Worm (Caenorhabditis elegans) whole organism, L1 larva: ENCODE results near the gene ins-31.

Experiments
- F16B12.6 ChIP-seq: fragments of 150-350 bp; optimal IDR thresholded peaks from 2 replicates; lab custom pipeline; 2014; ENCODE audit warnings: missing biosample characterization, missing genetic modification characterization
- aha-1 ChIP-seq: fragments of 150-350 bp; optimal IDR thresholded peaks from 2 replicates; lab custom pipeline; 2014; ENCODE audit warnings: missing biosample characterization, missing genetic modification characterization
- alr-1 ChIP-seq: fragments of 200-800 bp; sonication (Bioruptor generic); optimal IDR thresholded peaks from 2 replicates; lab custom pipeline; 2018; ENCODE audit warnings: borderline replicate concordance, mild to moderate bottlenecking, missing genetic modification characterization, missing compliant biosample characterization
- aly-2 ChIP-seq: fragments of 150-350 bp; optimal IDR thresholded peaks from 2 replicates; lab custom pipeline; 2014; ENCODE audit warnings: missing biosample characterization, missing genetic modification characterization
- ceh-63 ChIP-seq: fragments of 200-800 bp; sonication (Bioruptor generic); optimal IDR thresholded peaks from 2 replicates; lab custom pipeline; 2018; ENCODE audit warnings: mild to moderate bottlenecking, missing genetic modification characterization, missing compliant biosample characterization
- ceh-8 ChIP-seq: fragments of 200-800 bp; sonication (Bioruptor generic); optimal IDR thresholded peaks from 2 replicates; lab custom pipeline; 2018; ENCODE audit warnings: mild to moderate bottlenecking, missing genetic modification characterization, moderate library complexity, missing compliant biosample characterization
- ceh-90 ChIP-seq: sonication (generic microtip); optimal IDR thresholded peaks from 2 replicates; lab custom pipeline; 2016; ENCODE audit warnings: missing genetic modification characterization, missing compliant biosample characterization
- ces-1 ChIP-seq: fragments of 150-350 bp; optimal IDR thresholded peaks from 2 replicates; lab custom pipeline; 2014; ENCODE audit warnings: missing biosample characterization, missing genetic modification reagents, missing genetic modification characterization
- dsc-1 ChIP-seq: sonication (generic microtip); optimal IDR thresholded peaks from 2 replicates; lab custom pipeline; 2016; ENCODE audit warnings: mild to moderate bottlenecking, missing genetic modification characterization, missing compliant biosample characterization
- efl-3 ChIP-seq: fragments of 200-800 bp; sonication (Bioruptor generic); optimal IDR thresholded peaks from 2 replicates; lab custom pipeline; 2018; ENCODE audit warnings: mild to moderate bottlenecking, missing genetic modification characterization, missing compliant biosample characterization
- egl-27 ChIP-seq, 2 experiments: fragments of 150-350 bp in 1 of 2; sonication (generic microtip); optimal IDR thresholded peaks; 3 replicates each; lab custom pipeline; 2017 to 2018; ENCODE audit warnings: missing biosample characterization in 2 of 2, missing genetic modification characterization in 2 of 2, missing genetic modification reagents in 2 of 2
- elt-2 ChIP-seq: sonication (generic microtip); optimal IDR thresholded peaks from 2 replicates; lab custom pipeline; 2016; ENCODE audit warnings: missing genetic modification characterization, mild to moderate bottlenecking, inconsistent platforms, missing compliant biosample characterization, missing genetic modification reagents
- fkh-4 ChIP-seq: sonication (generic microtip); optimal IDR thresholded peaks from 2 replicates; lab custom pipeline; 2016; ENCODE audit warnings: missing compliant biosample characterization, missing genetic modification characterization, borderline replicate concordance
- fkh-8 ChIP-seq: sonication (generic microtip); optimal IDR thresholded peaks from 2 replicates; lab custom pipeline; 2016; ENCODE audit warnings: mild to moderate bottlenecking, missing genetic modification characterization, missing compliant biosample characterization
- hpl-2 ChIP-seq: fragments of 150-350 bp; optimal IDR thresholded peaks from 2 replicates; lab custom pipeline; 2014; ENCODE audit warnings: missing biosample characterization, missing genetic modification reagents, missing genetic modification characterization
- lin-14 ChIP-seq: fragments of 200-800 bp; sonication (Bioruptor generic); optimal IDR thresholded peaks from 2 replicates; lab custom pipeline; 2018; ENCODE audit warnings: mild to moderate bottlenecking, missing genetic modification characterization, moderate library complexity, missing compliant biosample characterization
- lin-15B ChIP-seq: fragments of 150-350 bp; sonication (generic microtip); optimal IDR thresholded peaks from 3 replicates; lab custom pipeline; 2014; ENCODE audit warnings: missing biosample characterization, missing genetic modification characterization
- lsy-2 ChIP-seq, 2 experiments: fragments of 150-350 bp; optimal IDR thresholded peaks; 2 replicates each; lab custom pipeline; 2014; ENCODE audit warnings: missing biosample characterization in 2 of 2, missing genetic modification characterization in 2 of 2
- mdl-1 ChIP-seq, 2 experiments: fragments of 150-350 bp; optimal IDR thresholded peaks; 2 replicates each; lab custom pipeline; 2014 to 2017; ENCODE audit warnings: missing biosample characterization in 2 of 2, missing genetic modification characterization in 2 of 2, inconsistent platforms in 1 of 2
- mep-1 ChIP-seq: fragments of 150-350 bp; optimal IDR thresholded peaks from 2 replicates; lab custom pipeline; 2014; ENCODE audit warnings: missing biosample characterization, missing genetic modification characterization
- nhr-12 ChIP-seq: sonication (generic microtip); optimal IDR thresholded peaks from 2 replicates; lab custom pipeline; 2017; ENCODE audit warnings: missing biosample characterization, missing genetic modification characterization
- nhr-19 ChIP-seq: fragments of 200-800 bp; sonication (Bioruptor generic); conservative IDR thresholded peaks from 2 replicates; pipeline ENCODE4 v1.3.6; 2022; ENCODE audit warnings: missing genetic modification characterization, missing compliant biosample characterization
- nhr-20 ChIP-seq: sonication (generic microtip); optimal IDR thresholded peaks from 2 replicates; lab custom pipeline; 2016; ENCODE audit warnings: mild to moderate bottlenecking, missing genetic modification characterization, missing compliant biosample characterization
- nhr-28 ChIP-seq: fragments of 150-350 bp; optimal IDR thresholded peaks from 2 replicates; lab custom pipeline; 2014; ENCODE audit warnings: missing biosample characterization, missing genetic modification characterization
- nhr-77 ChIP-seq: fragments of 150-350 bp; optimal IDR thresholded peaks from 2 replicates; lab custom pipeline; 2014; ENCODE audit warnings: missing biosample characterization, missing genetic modification characterization
- nhr-84 ChIP-seq: sonication (generic microtip); optimal IDR thresholded peaks from 2 replicates; lab custom pipeline; 2017; ENCODE audit warnings: missing biosample characterization, missing genetic modification characterization
- pax-3 ChIP-seq: fragments of 200-800 bp; sonication (Bioruptor generic); optimal IDR thresholded peaks from 2 replicates; lab custom pipeline; 2018; ENCODE audit warnings: mild to moderate bottlenecking, missing genetic modification characterization, moderate library complexity, missing compliant biosample characterization
- skn-1 ChIP-seq: fragments of 150-350 bp; optimal IDR thresholded peaks from 2 replicates; lab custom pipeline; 2014; ENCODE audit warnings: missing biosample characterization, missing genetic modification characterization
- snpc-4 ChIP-seq: fragments of 150-350 bp; optimal IDR thresholded peaks from 2 replicates; lab custom pipeline; 2014; ENCODE audit warnings: missing biosample characterization, missing genetic modification characterization
- snu-23 ChIP-seq: sonication (generic microtip); optimal IDR thresholded peaks from 2 replicates; lab custom pipeline; 2016; ENCODE audit warnings: missing genetic modification characterization, missing compliant biosample characterization
- sox-4 ChIP-seq: sonication (generic microtip); optimal IDR thresholded peaks from 2 replicates; lab custom pipeline; 2016; ENCODE audit warnings: missing genetic modification characterization, missing compliant biosample characterization
- sptf-1 ChIP-seq: fragments of 150-350 bp; optimal IDR thresholded peaks from 2 replicates; lab custom pipeline; 2014; ENCODE audit warnings: missing biosample characterization, missing genetic modification characterization
- sup-37 ChIP-seq: fragments of 200-800 bp; sonication (Bioruptor generic); optimal IDR thresholded peaks from 2 replicates; lab custom pipeline; 2018; ENCODE audit warnings: mild to moderate bottlenecking, missing genetic modification characterization, missing compliant biosample characterization
- swsn-7 ChIP-seq: sonication (generic microtip); optimal IDR thresholded peaks from 2 replicates; lab custom pipeline; 2016; ENCODE audit warnings: missing genetic modification characterization, missing compliant biosample characterization
- tbx-2 ChIP-seq: sonication (generic microtip); optimal IDR thresholded peaks from 2 replicates; lab custom pipeline; 2016; ENCODE audit warnings: missing genetic modification characterization, missing compliant biosample characterization
- tlp-1 ChIP-seq: fragments of 150-350 bp; optimal IDR thresholded peaks from 2 replicates; lab custom pipeline; 2014; ENCODE audit warnings: missing biosample characterization, missing genetic modification characterization
- unc-62 ChIP-seq: fragments of 150-350 bp; optimal IDR thresholded peaks from 2 replicates; lab custom pipeline; 2014; ENCODE audit warnings: missing biosample characterization, missing genetic modification reagents, missing genetic modification characterization
- unc-86 ChIP-seq: sonication (generic microtip); optimal IDR thresholded peaks from 2 replicates; lab custom pipeline; 2016; ENCODE audit warnings: missing genetic modification characterization, missing compliant biosample characterization
- unc-98 ChIP-seq: fragments of 200-800 bp; sonication (Bioruptor generic); IDR thresholded peaks from 2 replicates; pipeline ENCODE4 v1.3.6; 2022; ENCODE audit warnings: missing genetic modification characterization, missing compliant biosample characterization
- zag-1 ChIP-seq: fragments of 150-350 bp; optimal IDR thresholded peaks from 2 replicates; lab custom pipeline; 2014; ENCODE audit warnings: missing biosample characterization, missing genetic modification characterization
- zip-4 ChIP-seq: fragments of 200-800 bp; sonication (Bioruptor generic); optimal IDR thresholded peaks from 2 replicates; lab custom pipeline; 2018; ENCODE audit warnings: mild to moderate bottlenecking, missing genetic modification characterization, moderate library complexity, missing compliant biosample characterization
- ztf-4 ChIP-seq: fragments of 150-350 bp; optimal IDR thresholded peaks from 2 replicates; lab custom pipeline; 2014; ENCODE audit warnings: missing biosample characterization, missing genetic modification characterization

The ins-31 gene

ce11 chrII:3096857-3097256, 30.0 kb upstream of the ins-31 start, which contains the start of gene Y25C1A.14:
Gene Y25C1A.14, minus strand, starts transcription at chrII:3096957.
- no peak for TF ChIP-seq zag-1 (tag; lab: Kevin White, UChicago)
- TF ChIP-seq snu-23 = no peak
- TF ChIP-seq unc-86 (tag; lab: Kevin White, UChicago) = no peak
- no peak for TF ChIP-seq zip-4 (GFP tag; lab: Kevin White, UChicago)
- no peak for TF ChIP-seq swsn-7 (tag; lab: Kevin White, UChicago)
- no peak for TF ChIP-seq mep-1
- TF ChIP-seq ces-1 (GFP tag; lab: Kevin White, UChicago) = no peak

ce11 chrII:3100546-3100945, 26.3 kb upstream of the ins-31 start, which contains the start of gene srg-24:
Gene srg-24, minus strand, starts transcription at chrII:3100646.
- TF ChIP-seq fkh-8 (tag; lab: Kevin White, UChicago) = no peak
- no peak for TF ChIP-seq alr-1 (tag; lab: Kevin White, UChicago)

- TF ChIP-seq unc-86 (tag; lab: Kevin White, UChicago) = no peak
- no peak for TF ChIP-seq skn-1 (tag; lab: Kevin White, UChicago)
- no peak for TF ChIP-seq lin-14 (GFP tag; lab: Kevin White, UChicago)
- TF ChIP-seq snpc-4 (tag; lab: Kevin White, UChicago) = no peak
- no peak for TF ChIP-seq nhr-20 (tag; lab: Kevin White, UChicago)
- no peak for TF ChIP-seq aly-2 (tag; lab: Kevin White, UChicago)
- TF ChIP-seq nhr-77 (tag; lab: Kevin White, UChicago) = no peak
- no peak for TF ChIP-seq ceh-63 (GFP tag; lab: Kevin White, UChicago)
- TF ChIP-seq egl-27 (tag; optimal IDR thresholded peaks at IDR 0.05; lab: Kevin White, UChicago) = no peak
- TF ChIP-seq sptf-1 (tag; lab: Kevin White, UChicago) = no peak
- TF ChIP-seq hpl-2 = no peak
- TF ChIP-seq tbx-2 (tag; lab: Kevin White, UChicago) = no peak
- TF ChIP-seq, all 84 proteins: peak for 0
Measured at ce11 chrII:3102018-3102417, 24.8 kb upstream of the ins-31 start, which contains the start of gene clec-121. Gene clec-121, plus strand, starts transcription at chrII:3102318.

ce11 chrII:3105765-3106164, 21.1 kb upstream of the ins-31 start, which contains the start of gene clec-122:
Gene clec-122, plus strand, starts transcription at chrII:3106065.
- TF ChIP-seq mep-1 = no peak
- TF ChIP-seq unc-86 (tag; lab: Kevin White, UChicago) = no peak
- TF ChIP-seq sup-37 = no peak
- TF ChIP-seq pax-3 (tag; lab: Kevin White, UChicago) = no peak
- no peak for TF ChIP-seq sox-4 (tag; lab: Kevin White, UChicago)
- no peak for TF ChIP-seq zag-1 (tag; lab: Kevin White, UChicago)
- no peak for TF ChIP-seq nhr-12 (tag; lab: Kevin White, UChicago)
- TF ChIP-seq lsy-2 (tag; optimal IDR thresholded peaks at IDR 0.05; lab: Kevin White, UChicago) = no peak
- no peak for TF ChIP-seq nhr-28 (tag; lab: Kevin White, UChicago)
- TF ChIP-seq dsc-1 (tag; lab: Kevin White, UChicago) = no peak
- TF ChIP-seq aha-1 = no peak
- TF ChIP-seq F16B12.6 = no peak
- no peak for TF ChIP-seq tlp-1 (tag; lab: Kevin White, UChicago)
- TF ChIP-seq lin-15B (tag; lab: Kevin White, UChicago) = no peak
- TF ChIP-seq mdl-1 (tag; optimal IDR thresholded peaks at IDR 0.05; lab: Kevin White, UChicago) = no peak

- TF ChIP-seq ceh-8 (GFP tag; lab: Kevin White, UChicago) (no peak), unc-62 (no peak), zag-1 (tag; lab: Kevin White, UChicago) (no peak), nhr-20 (tag; lab: Kevin White, UChicago) (no peak), fkh-4 (no peak), ceh-63 (GFP tag; lab: Kevin White, UChicago) (no peak), ceh-90 (tag; lab: Kevin White, UChicago) (no peak), nhr-84 (tag; lab: Kevin White, UChicago) (no peak), ztf-4 (tag; lab: Kevin White, UChicago) (no peak), hpl-2 (no peak), elt-2 (no peak), unc-98 (no peak), nhr-12 (tag; lab: Kevin White, UChicago) (no peak), efl-3 (no peak), nhr-19 (GFP tag; lab: Robert Waterston, UW) (no peak)
Measured at ce11 chrII:3108101-3108500, 18.7 kb upstream of the ins-31 start.
